Worm (Caenorhabditis elegans) whole organism, L4 larva: ENCODE data around the gene T23B7.3.

Source experiments
- F49E8.2 ChIP-seq: sonication (generic microtip); optimal IDR thresholded peaks from 2 replicates; lab custom pipeline; 2016; ENCODE audit warnings: missing compliant biosample characterization, mild to moderate bottlenecking, missing genetic modification characterization, borderline replicate concordance
- aha-1 ChIP-seq: fragments of 150-350 bp; peaks from one replicate; lab custom pipeline; 2014; ENCODE audit warnings: missing biosample characterization, missing genetic modification characterization
- attf-4 ChIP-seq: sonication (generic microtip); optimal IDR thresholded peaks from 3 replicates; lab custom pipeline; 2017; ENCODE audit warnings: missing biosample characterization, missing genetic modification characterization
- cey-2 ChIP-seq: sonication (generic microtip); optimal IDR thresholded peaks from 3 replicates; lab custom pipeline; 2017; ENCODE audit warnings: missing genetic modification characterization, mild to moderate bottlenecking, missing compliant biosample characterization, antibody characterized with exemption, borderline replicate concordance; ENCODE audit not compliant: insufficient read depth
- daf-16 ChIP-seq, 3 experiments: sonication (generic microtip); optimal IDR thresholded peaks; 2 replicates each; lab custom pipeline; 2016 to 2017; ENCODE audit warnings: missing genetic modification characterization in 3 of 3, missing genetic modification reagents in 3 of 3, mild to moderate bottlenecking in 2 of 3, missing compliant biosample characterization in 2 of 3, missing biosample characterization in 1 of 3, moderate library complexity in 1 of 3
- daf-19 ChIP-seq: fragments of 200-800 bp; sonication (Bioruptor generic); conservative IDR thresholded peaks from 2 replicates; pipeline ENCODE4 v1.3.6; 2022; ENCODE audit warnings: missing genetic modification characterization, missing compliant biosample characterization
- duxl-1 ChIP-seq: sonication (generic microtip); optimal IDR thresholded peaks from 2 replicates; lab custom pipeline; 2016; ENCODE audit warnings: mild to moderate bottlenecking, missing genetic modification characterization, moderate library complexity, missing compliant biosample characterization; ENCODE audit not compliant: poor library complexity
- dve-1 ChIP-seq: sonication (generic microtip); optimal IDR thresholded peaks from 2 replicates; lab custom pipeline; 2017; ENCODE audit warnings: antibody characterized with exemption, mild to moderate bottlenecking, missing genetic modification characterization, missing compliant biosample characterization; ENCODE audit not compliant: insufficient read depth
- fkh-10 ChIP-seq: fragments of 150-350 bp; optimal IDR thresholded peaks from 2 replicates; lab custom pipeline; 2014; ENCODE audit warnings: missing biosample characterization, missing genetic modification reagents, missing genetic modification characterization
- gei-8 ChIP-seq: fragments of 200-800 bp; sonication (Bioruptor generic); optimal IDR thresholded peaks from 2 replicates; lab custom pipeline; 2018; ENCODE audit warnings: mild to moderate bottlenecking, missing genetic modification characterization, missing compliant biosample characterization
- hif-1 ChIP-seq, 2 experiments: sonication (generic microtip); optimal IDR thresholded peaks; 2 replicates each; lab custom pipeline; 2016 to 2017; ENCODE audit warnings: missing compliant biosample characterization in 2 of 2, missing genetic modification characterization in 2 of 2, missing genetic modification reagents in 2 of 2, missing genotype in 2 of 2, mild to moderate bottlenecking in 1 of 2
- hlh-11 ChIP-seq: fragments of 200-800 bp; sonication (Bioruptor generic); optimal IDR thresholded peaks from 2 replicates; lab custom pipeline; 2018; ENCODE audit warnings: mild to moderate bottlenecking, missing genetic modification characterization, missing compliant biosample characterization
- hlh-30 ChIP-seq: sonication (generic microtip); optimal IDR thresholded peaks from 2 replicates; lab custom pipeline; 2017; ENCODE audit warnings: antibody characterized with exemption, mild to moderate bottlenecking, missing genetic modification characterization, missing compliant biosample characterization; ENCODE audit not compliant: insufficient read depth
- hmg-1.1 ChIP-seq: fragments of 200-800 bp; sonication (Bioruptor generic); IDR thresholded peaks from 2 replicates; pipeline ENCODE4 v1.3.6; 2022; ENCODE audit warnings: missing genetic modification reagents, missing genetic modification characterization, missing compliant biosample characterization
- jun-1 ChIP-seq: fragments of 150-350 bp; optimal IDR thresholded peaks from 2 replicates; lab custom pipeline; 2014; ENCODE audit warnings: missing biosample characterization, missing genetic modification reagents, missing genetic modification characterization
- lin-15B ChIP-seq: fragments of 150-350 bp; sonication (generic microtip); optimal IDR thresholded peaks from 3 replicates; lab custom pipeline; 2014; ENCODE audit warnings: missing biosample characterization, missing genetic modification characterization
- lin-29 ChIP-seq: fragments of 200-800 bp; sonication (Bioruptor generic); IDR thresholded peaks from 2 replicates; pipeline ENCODE4 v1.3.6; 2022; ENCODE audit warnings: missing genetic modification reagents, missing genetic modification characterization, missing compliant biosample characterization
- madf-5 ChIP-seq, 2 experiments: fragments of 200-800 bp; sonication (Bioruptor generic); IDR thresholded peaks; 2 replicates each; pipeline ENCODE4 v1.3.6; 2022; ENCODE audit warnings: missing compliant biosample characterization in 2 of 2, missing genetic modification characterization in 2 of 2
- mdl-1 ChIP-seq, 2 experiments: fragments of 150-350 bp in 1 of 2; sonication (generic microtip) in 1 of 2; optimal IDR thresholded peaks; 2 replicates each; lab custom pipeline; 2014 to 2017; ENCODE audit warnings: missing biosample characterization in 2 of 2, missing genetic modification characterization in 2 of 2
- mdt-29 ChIP-seq: fragments of 200-800 bp; sonication (Bioruptor generic); IDR thresholded peaks from 2 replicates; pipeline ENCODE4 v1.3.6; 2022; ENCODE audit warnings: missing genetic modification reagents, missing genetic modification characterization, missing compliant biosample characterization
- mxl-3 ChIP-seq: fragments of 200-800 bp; sonication (Bioruptor generic); optimal IDR thresholded peaks from 2 replicates; lab custom pipeline; 2018; ENCODE audit warnings: mild to moderate bottlenecking, missing genetic modification characterization, missing compliant biosample characterization
- nhr-10 ChIP-seq: fragments of 150-350 bp; optimal IDR thresholded peaks from 2 replicates; lab custom pipeline; 2014; ENCODE audit warnings: missing biosample characterization, missing genetic modification characterization
- nhr-102 ChIP-seq: sonication (generic microtip); optimal IDR thresholded peaks from 2 replicates; lab custom pipeline; 2016; ENCODE audit warnings: mild to moderate bottlenecking, missing genetic modification characterization, moderate library complexity, missing compliant biosample characterization
- nhr-237 ChIP-seq: sonication (generic microtip); optimal IDR thresholded peaks from 2 replicates; lab custom pipeline; 2017; ENCODE audit warnings: missing biosample characterization, missing genetic modification characterization
- nhr-28 ChIP-seq: fragments of 150-350 bp; optimal IDR thresholded peaks from 2 replicates; lab custom pipeline; 2014; ENCODE audit warnings: missing biosample characterization, missing genetic modification characterization
- nhr-41 ChIP-seq: fragments of 200-800 bp; sonication (Bioruptor generic); IDR thresholded peaks from 2 replicates; pipeline ENCODE4 v1.3.6; 2022; ENCODE audit warnings: missing genetic modification reagents, missing genetic modification characterization, missing compliant biosample characterization
- nhr-42 ChIP-seq: fragments of 200-800 bp; sonication (Bioruptor generic); IDR thresholded peaks from 2 replicates; pipeline ENCODE4 v1.3.6; 2022; ENCODE audit warnings: missing genetic modification characterization, missing compliant biosample characterization
- nhr-48 ChIP-seq: sonication (generic microtip); optimal IDR thresholded peaks from 2 replicates; lab custom pipeline; 2016; ENCODE audit warnings: mild to moderate bottlenecking, missing genetic modification characterization, missing compliant biosample characterization
- nhr-6 ChIP-seq: fragments of 150-350 bp; optimal IDR thresholded peaks from 2 replicates; lab custom pipeline; 2014; ENCODE audit warnings: missing biosample characterization, missing genetic modification characterization
- nhr-76 ChIP-seq: fragments of 150-350 bp; optimal IDR thresholded peaks from 2 replicates; lab custom pipeline; 2014; ENCODE audit warnings: missing biosample characterization, missing genetic modification characterization
- nhr-77 ChIP-seq: fragments of 150-350 bp; optimal IDR thresholded peaks from 2 replicates; lab custom pipeline; 2014; ENCODE audit warnings: missing biosample characterization, missing genetic modification characterization
- set-16 ChIP-seq: fragments of 200-800 bp; sonication (Bioruptor generic); IDR thresholded peaks from 2 replicates; pipeline ENCODE4 v1.3.6; 2022; ENCODE audit warnings: missing genetic modification reagents, missing genetic modification characterization, missing compliant biosample characterization
- tag-97 ChIP-seq: fragments of 200-800 bp; sonication (Bioruptor generic); IDR thresholded peaks from 2 replicates; pipeline ENCODE4 v1.3.6; 2022; ENCODE audit warnings: missing genetic modification characterization, missing compliant biosample characterization
- unc-62 ChIP-seq, 3 experiments: fragments of 150-350 bp in 1 of 3; sonication (generic microtip); optimal IDR thresholded peaks in 2 of 3; peaks in 1 of 3; 1 replicate in 1 of 3; 2 replicates in 2 of 3; lab custom pipeline; 2014 to 2017; ENCODE audit warnings: missing biosample characterization in 3 of 3, missing genetic modification characterization in 3 of 3, missing genetic modification reagents in 3 of 3, missing genotype in 1 of 3
- zag-1 ChIP-seq: fragments of 150-350 bp; optimal IDR thresholded peaks from 2 replicates; lab custom pipeline; 2014; ENCODE audit warnings: missing biosample characterization, missing genetic modification characterization
- zfp-2 ChIP-seq: sonication (generic microtip); optimal IDR thresholded peaks from 2 replicates; lab custom pipeline; 2016; ENCODE audit warnings: mild to moderate bottlenecking, missing genetic modification characterization, missing compliant biosample characterization
- zip-2 ChIP-seq: fragments of 150-350 bp; optimal IDR thresholded peaks from 2 replicates; lab custom pipeline; 2014; ENCODE audit warnings: missing biosample characterization, missing genetic modification characterization
- ztf-11 ChIP-seq: fragments of 150-350 bp; optimal IDR thresholded peaks from 2 replicates; lab custom pipeline; 2014; ENCODE audit warnings: missing biosample characterization, missing genetic modification characterization
- ztf-7 ChIP-seq: fragments of 150-350 bp; optimal IDR thresholded peaks from 2 replicates; lab custom pipeline; 2014; ENCODE audit warnings: missing biosample characterization, missing genetic modification characterization

T23B7.3 gene

ce11 chrII:4873029-4873428 is 23.0 kb downstream of the T23B7.3 start, which contains the start of gene col-73:
Gene col-73, minus strand, starts transcription at chrII:4873129.
- TF ChIP-seq F49E8.2 (tag; lab: Kevin White, UChicago) (no peak), jun-1 (tag; lab: Kevin White, UChicago) (no peak), dve-1 (tag; lab: Kevin White, UChicago) (no peak), lin-15B (no peak), daf-16 (GFP tag; optimal IDR thresholded peaks at IDR 0.05; lab: Kevin White, UChicago) (no peak), daf-16 (tag; optimal IDR thresholded peaks at IDR 0.05; lab: Kevin White, UChicago) (no peak), hif-1 (tag; optimal IDR thresholded peaks at IDR 0.05; lab: Kevin White, UChicago) (no peak), daf-19 (GFP tag; lab: Robert Waterston, UW) (no peak), fkh-10 (no peak), set-16 (GFP tag; lab: Robert Waterston, UW) (no peak), duxl-1 (tag; lab: Kevin White, UChicago) (no peak), nhr-41 (GFP tag; lab: Robert Waterston, UW) (no peak), cey-2 (tag; lab: Kevin White, UChicago) (no peak), hmg-1.1 (GFP tag; lab: Robert Waterston, UW) (no peak), unc-62 (GFP tag; optimal IDR thresholded peaks at IDR 0.05 in 1 of 2; lab: Kevin White, UChicago) (no peak), unc-62 (tag; optimal IDR thresholded peaks at IDR 0.05; lab: Kevin White, UChicago) (no peak), lin-29 (GFP tag; lab: Robert Waterston, UW) (no peak), tag-97 (no peak), ztf-11 (tag; lab: Kevin White, UChicago) (no peak), nhr-76 (tag; lab: Kevin White, UChicago) (no peak), zfp-2 (no peak)

- no peak for TF ChIP-seq ztf-7 (tag; lab: Kevin White, UChicago)
- no peak for TF ChIP-seq zag-1 (tag; lab: Kevin White, UChicago)
- TF ChIP-seq nhr-42 (GFP tag; lab: Robert Waterston, UW): no peak
- TF ChIP-seq nhr-28 (tag; lab: Kevin White, UChicago): peak; percentile 33
- peak; percentile 96 for TF ChIP-seq aha-1 (tag; lab: Kevin White, UChicago)
- peak; percentile 68 for TF ChIP-seq nhr-48 (tag; lab: Kevin White, UChicago)
- peak in 1 of 2 experiments; percentile 31 for TF ChIP-seq mdl-1 (tag; optimal IDR thresholded peaks at IDR 0.05; lab: Kevin White, UChicago)
- peak; percentile 45 for TF ChIP-seq hlh-11 (tag; lab: Kevin White, UChicago)
- TF ChIP-seq daf-19 (GFP tag; lab: Robert Waterston, UW): no peak
- TF ChIP-seq mxl-3 (GFP tag; lab: Kevin White, UChicago): peak; percentile 81
- peak; percentile 66 for TF ChIP-seq hlh-30 (tag; lab: Kevin White, UChicago)
These were observed 24.4 kb downstream of the T23B7.3 start, which contains the start of gene F11G11.15 for ce11 chrII:4874335-4874861. Gene F11G11.15, plus strand, starts transcription at chrII:4874845.

ce11 chrII:4876091-4876490 is 26.1 kb downstream of the T23B7.3 start, which contains the start of gene F11G11.13:
Gene F11G11.13, minus strand, starts transcription at chrII:4876179.
- TF ChIP-seq gei-8 (GFP tag; lab: Kevin White, UChicago) (no peak), hlh-11 (tag; lab: Kevin White, UChicago) (no peak), daf-16 (GFP tag; optimal IDR thresholded peaks at IDR 0.05; lab: Kevin White, UChicago) (no peak), daf-16 (tag; optimal IDR thresholded peaks at IDR 0.05; lab: Kevin White, UChicago) (no peak), nhr-6 (tag; lab: Kevin White, UChicago) (no peak), nhr-77 (no peak), nhr-10 (tag; lab: Kevin White, UChicago) (no peak), mdt-29 (GFP tag; lab: Robert Waterston, UW) (no peak), nhr-76 (tag; lab: Kevin White, UChicago) (no peak), nhr-237 (tag; lab: Kevin White, UChicago) (no peak), unc-62 (GFP tag; optimal IDR thresholded peaks at IDR 0.05 in 1 of 2; lab: Kevin White, UChicago) (no peak), unc-62 (tag; optimal IDR thresholded peaks at IDR 0.05; lab: Kevin White, UChicago) (no peak), nhr-102 (no peak), hlh-30 (tag; lab: Kevin White, UChicago) (no peak), attf-4 (tag; lab: Kevin White, UChicago) (no peak), duxl-1 (tag; lab: Kevin White, UChicago) (no peak), lin-29 (GFP tag; lab: Robert Waterston, UW) (no peak), fkh-10 (no peak), nhr-28 (tag; lab: Kevin White, UChicago) (no peak), madf-5 (GFP tag; IDR thresholded peaks at IDR 0.05; lab: Robert Waterston, UW) (no peak), zip-2 (no peak)
